Fruit fly (Drosophila melanogaster) whole organism, embryonic: ENCODE data around the gene CG10874.

Experiments
- CG12236 ChIP-seq: fragments of 200-800 bp; sonication (Bioruptor generic); optimal IDR thresholded peaks from 2 replicates; lab custom pipeline; 2016; ENCODE audit warnings: missing biosample characterization, missing genetic modification characterization
- CG12391 ChIP-seq: fragments of 200-800 bp; sonication (Bioruptor generic); optimal IDR thresholded peaks from 3 replicates; lab custom pipeline; 2018; ENCODE audit warnings: missing biosample characterization, mild to moderate bottlenecking, missing genetic modification characterization, moderate library complexity
- CG14860 ChIP-seq: fragments of 200-800 bp; sonication (Bioruptor generic); IDR thresholded peaks from 3 replicates; pipeline ENCODE4 v1.3.6; 2022; ENCODE audit warnings: missing biosample characterization, missing genetic modification characterization; ENCODE audit not compliant: partially characterized antibody
- CG15011 ChIP-seq: fragments of 200-800 bp; sonication (Bioruptor generic); optimal IDR thresholded peaks from 3 replicates; lab custom pipeline; 2018; ENCODE audit warnings: missing biosample characterization, mild to moderate bottlenecking, missing genetic modification characterization
- CG1603 ChIP-seq: fragments of 200-800 bp; sonication (Bioruptor generic); optimal IDR thresholded peaks from 2 replicates; lab custom pipeline; 2019; ENCODE audit warnings: missing biosample characterization, mild to moderate bottlenecking, missing genetic modification characterization, moderate library complexity
- CG1647 ChIP-seq: fragments of 200-800 bp; sonication (Bioruptor generic); optimal IDR thresholded peaks from 3 replicates; lab custom pipeline; 2016; ENCODE audit warnings: missing biosample characterization, missing genetic modification characterization
- CG17385 ChIP-seq: fragments of 200-800 bp; sonication (Bioruptor generic); optimal IDR thresholded peaks from 3 replicates; lab custom pipeline; 2018; ENCODE audit warnings: missing biosample characterization, mild to moderate bottlenecking, missing genetic modification characterization
- CG32772 ChIP-seq: fragments of 200-800 bp; sonication (Bioruptor generic); IDR thresholded peaks from 2 replicates; pipeline ENCODE4 v1.3.6; 2022; ENCODE audit warnings: missing biosample characterization, missing genetic modification characterization
- CG33213 ChIP-seq: fragments of 200-800 bp; sonication (Bioruptor generic); optimal IDR thresholded peaks from 3 replicates; lab custom pipeline; 2016; ENCODE audit warnings: missing biosample characterization, missing genetic modification characterization
- CG43689 ChIP-seq: fragments of 200-800 bp; sonication (Bioruptor generic); IDR thresholded peaks from 2 replicates; pipeline ENCODE4 v1.3.6; 2022; ENCODE audit warnings: missing biosample characterization, missing genetic modification characterization
- CG4730 ChIP-seq: fragments of 200-800 bp; sonication (Bioruptor generic); IDR thresholded peaks from 2 replicates; pipeline ENCODE4 v1.3.6; 2022; ENCODE audit warnings: missing biosample characterization, missing genetic modification characterization
- CG9215 ChIP-seq: fragments of 200-800 bp; sonication (Bioruptor generic); IDR thresholded peaks from 2 replicates; pipeline ENCODE4 v1.3.6; 2022; ENCODE audit warnings: missing biosample characterization, missing genetic modification characterization
- Dip3 ChIP-seq: fragments of 200-800 bp; sonication (Bioruptor generic); optimal IDR thresholded peaks from 3 replicates; lab custom pipeline; 2016; ENCODE audit warnings: missing biosample characterization, missing genetic modification characterization
- Drgx ChIP-seq: fragments of 200-800 bp; sonication (Bioruptor generic); IDR thresholded peaks from 2 replicates; pipeline ENCODE4 v1.3.6; 2022; ENCODE audit warnings: missing biosample characterization, missing genetic modification characterization
- Fer3 ChIP-seq: fragments of 200-800 bp; sonication (Bioruptor generic); optimal IDR thresholded peaks from 2 replicates; lab custom pipeline; 2018; ENCODE audit warnings: missing biosample characterization, mild to moderate bottlenecking, missing genetic modification characterization, moderate library complexity
- Gsc ChIP-seq: fragments of 200-800 bp; sonication (Bioruptor generic); IDR thresholded peaks from 2 replicates; pipeline ENCODE4 v1.3.6; 2022; ENCODE audit warnings: missing biosample characterization, missing genetic modification characterization
- HLH4C ChIP-seq: fragments of 200-800 bp; sonication (Bioruptor generic); IDR thresholded peaks from 3 replicates; pipeline ENCODE4 v1.3.6; 2022; ENCODE audit warnings: missing biosample characterization, missing genetic modification characterization; ENCODE audit not compliant: partially characterized antibody
- HmgD ChIP-seq: fragments of 200-800 bp; sonication (Bioruptor generic); optimal IDR thresholded peaks from 3 replicates; lab custom pipeline; 2016; ENCODE audit warnings: missing biosample characterization, missing genetic modification characterization
- Hr39 ChIP-seq: fragments of >200 bp; optimal IDR thresholded peaks from 2 replicates; lab custom pipeline; 2017
- Lpt ChIP-seq: fragments of >200 bp; optimal IDR thresholded peaks from 2 replicates; lab custom pipeline; 2018; ENCODE audit warnings: missing biosample characterization, missing genetic modification characterization
- NK7.1 ChIP-seq: fragments of 200-800 bp; sonication (Bioruptor generic); optimal IDR thresholded peaks from 3 replicates; lab custom pipeline; 2016; ENCODE audit warnings: missing biosample characterization, missing genetic modification characterization
- Neu2 ChIP-seq: fragments of 200-800 bp; sonication (Bioruptor generic); optimal IDR thresholded peaks from 3 replicates; lab custom pipeline; 2016; ENCODE audit warnings: missing biosample characterization, missing genetic modification characterization, borderline replicate concordance
- Nf-YA ChIP-seq: fragments of 200-800 bp; sonication (Bioruptor generic); IDR thresholded peaks from 2 replicates; pipeline ENCODE4 v1.3.6; 2022; ENCODE audit warnings: missing biosample characterization, missing genetic modification characterization
- Oaz ChIP-seq: fragments of 200-800 bp; sonication (Bioruptor generic); IDR thresholded peaks from 2 replicates; pipeline ENCODE4 v1.3.6; 2022; ENCODE audit warnings: missing biosample characterization, missing genetic modification characterization
- Xbp1 ChIP-seq: fragments of 200-800 bp; sonication (Bioruptor generic); optimal IDR thresholded peaks from 3 replicates; lab custom pipeline; 2016; ENCODE audit warnings: missing biosample characterization, mild to moderate bottlenecking, missing genetic modification characterization
- YL-1 ChIP-seq: fragments of 200-800 bp; sonication (Bioruptor generic); optimal IDR thresholded peaks from 3 replicates; lab custom pipeline; 2017; ENCODE audit warnings: missing biosample characterization, mild to moderate bottlenecking, missing genetic modification characterization
- ash1 ChIP-seq: fragments of 200-800 bp; sonication (Bioruptor generic); optimal IDR thresholded peaks from 2 replicates; lab custom pipeline; 2018; ENCODE audit warnings: missing biosample characterization, mild to moderate bottlenecking, missing genetic modification characterization
- ato ChIP-seq: fragments of 200-800 bp; sonication (Bioruptor generic); IDR thresholded peaks from 2 replicates; pipeline ENCODE4 v1.3.6; 2022; ENCODE audit warnings: missing biosample characterization, missing genetic modification characterization; ENCODE audit not compliant: partially characterized antibody
- az2 ChIP-seq: fragments of 200-800 bp; sonication (Bioruptor generic); optimal IDR thresholded peaks from 3 replicates; lab custom pipeline; 2016; ENCODE audit warnings: missing biosample characterization, missing genetic modification characterization
- bsh ChIP-seq, 2 experiments: fragments of 200-800 bp; sonication (Bioruptor generic); optimal IDR thresholded peaks; 2 replicates each; lab custom pipeline; 2017 to 2018; ENCODE audit warnings: mild to moderate bottlenecking in 2 of 2, missing biosample characterization in 2 of 2, missing genetic modification characterization in 2 of 2, moderate library complexity in 1 of 2
- crp ChIP-seq, 2 experiments: fragments of 200-800 bp; sonication (Bioruptor generic); optimal IDR thresholded peaks; 2 replicates in 1 of 2; 3 replicates in 1 of 2; lab custom pipeline; 2017; ENCODE audit warnings: missing biosample characterization in 2 of 2, missing genetic modification characterization in 2 of 2, mild to moderate bottlenecking in 1 of 2, moderate library complexity in 1 of 2
- cwo ChIP-seq: fragments of 200-800 bp; sonication (Bioruptor generic); optimal IDR thresholded peaks from 3 replicates; lab custom pipeline; 2017; ENCODE audit warnings: missing biosample characterization, missing genetic modification characterization, mild to moderate bottlenecking, moderate library complexity, missing genetic modification reagents
- fd64A ChIP-seq: fragments of 200-800 bp; sonication (Bioruptor generic); optimal IDR thresholded peaks from 3 replicates; lab custom pipeline; 2018; ENCODE audit warnings: missing biosample characterization, mild to moderate bottlenecking, missing genetic modification characterization
- gsb ChIP-seq: fragments of 200-800 bp; sonication (Bioruptor generic); IDR thresholded peaks from 2 replicates; pipeline ENCODE4 v1.3.6; 2022; ENCODE audit warnings: missing biosample characterization, missing genetic modification characterization
- h ChIP-seq: fragments of >200 bp; optimal IDR thresholded peaks from 2 replicates; lab custom pipeline; 2017
- klu ChIP-seq: fragments of 200-800 bp; sonication (Bioruptor generic); IDR thresholded peaks from 2 replicates; pipeline ENCODE4 v1.3.6; 2022; ENCODE audit warnings: missing biosample characterization, missing genetic modification characterization
- mam ChIP-seq: fragments of 200-800 bp; sonication (Bioruptor generic); optimal IDR thresholded peaks from 3 replicates; lab custom pipeline; 2016; ENCODE audit warnings: missing biosample characterization, missing genetic modification characterization
- nerfin-2 ChIP-seq: fragments of 200-800 bp; sonication (Bioruptor generic); IDR thresholded peaks from 2 replicates; pipeline ENCODE4 v1.3.6; 2022; ENCODE audit warnings: missing biosample characterization, missing genetic modification characterization; ENCODE audit not compliant: partially characterized antibody
- nmo ChIP-seq: fragments of 200-800 bp; sonication (Bioruptor generic); optimal IDR thresholded peaks from 2 replicates; lab custom pipeline; 2018; ENCODE audit warnings: missing biosample characterization, mild to moderate bottlenecking, missing genetic modification characterization, moderate library complexity
- odd ChIP-seq: fragments of 200-800 bp; sonication (Bioruptor generic); optimal IDR thresholded peaks from 2 replicates; lab custom pipeline; 2017; ENCODE audit warnings: missing biosample characterization, mild to moderate bottlenecking, missing genetic modification characterization
- pho ChIP-seq: fragments of 200-800 bp; sonication (Bioruptor generic); optimal IDR thresholded peaks from 2 replicates; lab custom pipeline; 2016; ENCODE audit warnings: missing biosample characterization, missing genetic modification characterization
- prd ChIP-seq, 3 experiments: fragments of >200 bp in 2 of 3; fragments of 200-800 bp in 1 of 3; sonication (Bioruptor generic) in 1 of 3; optimal IDR thresholded peaks in 2 of 3; IDR thresholded peaks in 1 of 3; 2 replicates in 2 of 3; 3 replicates in 1 of 3; pipeline versions ENCODE4 v1.3.6 to Lab custom; 2017 to 2022; ENCODE audit warnings: missing biosample characterization in 1 of 3, missing genetic modification characterization in 1 of 3
- repo ChIP-seq: fragments of 200-800 bp; sonication (Bioruptor generic); optimal IDR thresholded peaks from 2 replicates; lab custom pipeline; 2016; ENCODE audit warnings: missing biosample characterization, missing genetic modification characterization
- schlank ChIP-seq: fragments of 200-800 bp; sonication (Bioruptor generic); optimal IDR thresholded peaks from 2 replicates; lab custom pipeline; 2018; ENCODE audit warnings: missing biosample characterization, mild to moderate bottlenecking, missing genetic modification characterization
- sens-2 ChIP-seq: fragments of 200-800 bp; sonication (Bioruptor generic); IDR thresholded peaks from 2 replicates; pipeline ENCODE4 v1.3.6; 2022; ENCODE audit warnings: missing biosample characterization, missing genetic modification characterization
- sim ChIP-seq: fragments of 200-800 bp; sonication (Bioruptor generic); IDR thresholded peaks from 2 replicates; pipeline ENCODE4 v1.3.6; 2022; ENCODE audit warnings: missing biosample characterization, missing genetic modification characterization
- tin ChIP-seq: fragments of 200-800 bp; sonication (Bioruptor generic); optimal IDR thresholded peaks from 3 replicates; lab custom pipeline; 2016; ENCODE audit warnings: missing biosample characterization, missing genetic modification characterization
- wdn ChIP-seq: fragments of 200-800 bp; sonication (Bioruptor generic); IDR thresholded peaks from 2 replicates; pipeline ENCODE4 v1.3.6; 2022; ENCODE audit warnings: missing biosample characterization, missing genetic modification characterization
- zf30C ChIP-seq: fragments of 200-800 bp; sonication (Bioruptor generic); optimal IDR thresholded peaks from 3 replicates; lab custom pipeline; 2018; ENCODE audit warnings: missing biosample characterization, mild to moderate bottlenecking, missing genetic modification characterization

The CG10874 gene

DNA sequence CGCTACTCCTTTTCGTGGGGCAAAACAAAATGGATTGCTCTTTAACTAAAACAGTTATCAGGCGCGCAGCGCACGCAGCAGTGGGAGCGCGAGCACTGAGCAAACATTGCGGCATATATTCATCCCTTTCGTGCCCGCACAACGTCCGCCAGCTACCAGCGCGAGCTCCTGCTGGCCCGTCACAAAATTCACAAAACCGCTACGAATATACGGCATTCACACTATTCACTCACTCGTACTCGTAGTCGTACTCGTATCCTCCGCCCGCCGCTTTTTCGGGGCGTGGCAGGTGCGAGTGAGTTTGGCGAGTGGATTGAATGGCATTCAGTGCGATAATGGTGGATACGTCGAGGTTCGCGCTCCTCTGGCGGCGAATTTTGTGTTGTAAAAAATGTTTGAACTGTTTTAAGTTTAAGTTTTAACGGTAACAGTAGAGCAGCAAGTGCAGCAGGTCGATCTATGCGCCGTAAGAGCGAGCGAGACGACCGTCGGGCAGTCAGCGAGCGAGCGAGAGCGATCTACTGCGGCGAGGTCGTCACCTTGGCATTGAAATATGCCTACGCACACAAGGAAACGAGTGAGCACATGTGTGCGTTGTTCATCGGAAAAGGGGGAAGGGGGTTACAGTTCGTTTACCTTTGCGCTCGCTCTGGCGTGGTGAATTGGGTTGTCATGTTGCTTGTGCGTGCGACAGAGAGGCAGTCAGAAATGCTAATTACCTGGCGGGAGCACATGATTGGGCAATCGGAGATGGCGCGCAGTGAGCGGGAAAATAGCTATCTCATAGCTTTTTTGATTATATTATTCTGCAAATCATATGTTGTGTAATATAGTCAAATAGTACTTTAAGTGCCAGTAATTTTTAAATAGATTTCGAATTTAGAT lies 4.6 kb upstream of the CG10874 start (continued):
- TF ChIP-seq Gsc (GFP tag; lab: Robert Waterston, UW) (no peak), CG4730 (GFP tag; lab: Robert Waterston, UW) (no peak), odd (peak; percentile 38), az2 (GFP tag; lab: Kevin White, UChicago) (peak; percentile 39), ato (no peak), CG32772 (GFP tag; lab: Robert Waterston, UW) (no peak), zf30C (no peak), CG17385 (GFP tag; lab: Kevin White, UChicago) (peak; percentile 3), Fer3 (peak; percentile 52), CG15011 (GFP tag; lab: Kevin White, UChicago) (peak; percentile 53), schlank (tag; lab: Kevin White, UChicago) (peak; percentile 55), CG33213 (peak; percentile 63), fd64A (peak; percentile 66), Nf-YA (GFP tag; lab: Robert Waterston, UW) (no peak), cwo (GFP tag; lab: Kevin White, UChicago) (peak; percentile 95), klu (GFP tag; lab: Robert Waterston, UW) (no peak), CG14860 (GFP tag; lab: Robert Waterston, UW) (no peak), CG43689 (GFP tag; lab: Robert Waterston, UW) (no peak), crp (GFP tag; optimal IDR thresholded peaks at IDR 0.05; lab: Kevin White, UChicago) (peak in 1 of 2 experiments; percentile 54), Dip3 (GFP tag; lab: Kevin White, UChicago) (peak; percentile 19), HmgD (GFP tag; lab: Kevin White, UChicago) (peak; percentile 68), ash1 (GFP tag; lab: Kevin White, UChicago) (peak; percentile 5), sim (GFP tag; lab: Robert Waterston, UW) (no peak), sens-2 (no peak), repo (no peak), h (lab: Kevin White, UChicago) (no peak), CG12236 (GFP tag; lab: Kevin White, UChicago) (no peak), NK7.1 (GFP tag; lab: Kevin White, UChicago) (no peak), CG1603 (peak; percentile 52), CG1647 (GFP tag; lab: Kevin White, UChicago) (no peak), Xbp1 (peak; percentile 59), Drgx (GFP tag; lab: Robert Waterston, UW) (no peak), Lpt (GFP tag; lab: Kevin White, UChicago) (peak; percentile 32), Hr39 (no peak), nerfin-2 (GFP tag; lab: Robert Waterston, UW) (no peak), tin (GFP tag; lab: Kevin White, UChicago) (peak; percentile 24), bsh (GFP tag; optimal IDR thresholded peaks at IDR 0.05; lab: Kevin White, UChicago) (peak in 1 of 2 experiments; percentile 65), gsb (GFP tag; lab: Robert Waterston, UW) (no peak), YL-1 (peak; percentile 53), HLH4C (GFP tag; lab: Robert Waterston, UW) (no peak), Neu2 (no peak), mam (peak; percentile 26), prd (optimal IDR thresholded peaks at IDR 0.05; lab: Kevin White, UChicago) (no peak), prd (GFP tag; IDR thresholded peaks at IDR 0.05; lab: Robert Waterston, UW) (no peak), Oaz (GFP tag; lab: Robert Waterston, UW) (no peak), CG12391 (peak; percentile 65), pho (GFP tag; lab: Kevin White, UChicago) (peak; percentile 53), CG9215 (GFP tag; lab: Robert Waterston, UW) (no peak), wdn (GFP tag; lab: Robert Waterston, UW) (no peak), nmo (GFP tag; lab: Kevin White, UChicago) (peak; percentile 63)
